Fruit fly (Drosophila melanogaster): Measurements from ENCODE around the gene SP1173.

Gene SP1173

dm6 chr3L:6703368-6703807 is at the start of gene SP1173:
SP1173 (minus strand) TSS chr3L:6703521.
- TF ChIP-seq pan (optimal IDR thresholded peaks at IDR 0.05) = no peak
- TF ChIP-seq CG8478 (optimal IDR thresholded peaks at IDR 0.05) = no peak
- TF ChIP-seq usp (GFP tag; optimal IDR thresholded peaks at IDR 0.05) = no peak
- TF ChIP-seq EcR (GFP tag; optimal IDR thresholded peaks at IDR 0.05) = no peak
- no peak for TF ChIP-seq Dll (optimal IDR thresholded peaks at IDR 0.05)
- no peak for TF ChIP-seq psq (optimal IDR thresholded peaks at IDR 0.05)

dm6 chr3L:6752278-6753096 is 49.2 kb upstream of the SP1173 start, which contains the start of the genes velo and Sbds:
velo (minus strand) TSS chr3L:6752752.
Sbds (plus strand) TSS chr3L:6752913.
- TF ChIP-seq CG8478 (optimal IDR thresholded peaks at IDR 0.05) = no peak
- peak; percentile 22 for TF ChIP-seq psq (optimal IDR thresholded peaks at IDR 0.05)

dm6 chr3L:6750835-6751234 is 47.5 kb upstream of the SP1173 start:
- no peak for TF ChIP-seq Dll (optimal IDR thresholded peaks at IDR 0.05)
- no peak for TF ChIP-seq usp (GFP tag; optimal IDR thresholded peaks at IDR 0.05)
- TF ChIP-seq pan (optimal IDR thresholded peaks at IDR 0.05) = no peak
- no peak for TF ChIP-seq CG8478 (optimal IDR thresholded peaks at IDR 0.05)
- no peak for TF ChIP-seq EcR (GFP tag; optimal IDR thresholded peaks at IDR 0.05)
- no peak for TF ChIP-seq psq (optimal IDR thresholded peaks at IDR 0.05)

dm6 chr3L:6747127-6747526 is 43.8 kb upstream of the SP1173 start:
- TF ChIP-seq usp (GFP tag; optimal IDR thresholded peaks at IDR 0.05) = no peak
- TF ChIP-seq EcR (GFP tag; optimal IDR thresholded peaks at IDR 0.05) = no peak
- TF ChIP-seq CG8478 (optimal IDR thresholded peaks at IDR 0.05) = no peak
- TF ChIP-seq psq (optimal IDR thresholded peaks at IDR 0.05) = no peak
- TF ChIP-seq Dll (optimal IDR thresholded peaks at IDR 0.05) = no peak
- no peak for TF ChIP-seq pan (optimal IDR thresholded peaks at IDR 0.05)

dm6 chr3L:6743346-6744165 is 40.2 kb upstream of the SP1173 start:
- TF ChIP-seq usp (GFP tag; optimal IDR thresholded peaks at IDR 0.05) = no peak
- TF ChIP-seq psq (optimal IDR thresholded peaks at IDR 0.05) = peak; percentile 47

- TF ChIP-seq pan (optimal IDR thresholded peaks at IDR 0.05) (no peak), usp (GFP tag; optimal IDR thresholded peaks at IDR 0.05) (no peak), Dll (optimal IDR thresholded peaks at IDR 0.05) (no peak), EcR (GFP tag; optimal IDR thresholded peaks at IDR 0.05) (no peak), CG8478 (optimal IDR thresholded peaks at IDR 0.05) (no peak), psq (optimal IDR thresholded peaks at IDR 0.05) (no peak)
Observed at dm6 chr3L:6742974-6743345, 39.6 kb upstream of the SP1173 start, which contains the start of gene dikar. dikar (minus strand) TSS chr3L:6743164.

- TF ChIP-seq CG8478 (optimal IDR thresholded peaks at IDR 0.05) = peak; percentile 97
- peak; percentile 49 for TF ChIP-seq Dll (optimal IDR thresholded peaks at IDR 0.05)
- TF ChIP-seq usp (GFP tag; optimal IDR thresholded peaks at IDR 0.05) = no peak
Observed at dm6 chr3L:6742110-6742718, 38.9 kb upstream of the SP1173 start.

dm6 chr3L:6731077-6731476 is 27.8 kb upstream of the SP1173 start:
- TF ChIP-seq EcR (GFP tag; optimal IDR thresholded peaks at IDR 0.05) (no peak), psq (optimal IDR thresholded peaks at IDR 0.05) (no peak), pan (optimal IDR thresholded peaks at IDR 0.05) (no peak), Dll (optimal IDR thresholded peaks at IDR 0.05) (no peak), usp (GFP tag; optimal IDR thresholded peaks at IDR 0.05) (no peak), CG8478 (optimal IDR thresholded peaks at IDR 0.05) (no peak)

- no peak for TF ChIP-seq EcR (GFP tag; optimal IDR thresholded peaks at IDR 0.05)
- TF ChIP-seq Dll (optimal IDR thresholded peaks at IDR 0.05) = no peak
- no peak for TF ChIP-seq usp (GFP tag; optimal IDR thresholded peaks at IDR 0.05)
- TF ChIP-seq CG8478 (optimal IDR thresholded peaks at IDR 0.05) = no peak
- TF ChIP-seq pan (optimal IDR thresholded peaks at IDR 0.05) = no peak
Observed at dm6 chr3L:6724511-6724910, 21.2 kb upstream of the SP1173 start.

- TF ChIP-seq Dll (optimal IDR thresholded peaks at IDR 0.05) = no peak
- no peak for TF ChIP-seq EcR (GFP tag; optimal IDR thresholded peaks at IDR 0.05)
- no peak for TF ChIP-seq usp (GFP tag; optimal IDR thresholded peaks at IDR 0.05)
- TF ChIP-seq psq (optimal IDR thresholded peaks at IDR 0.05) = no peak
- TF ChIP-seq pan (optimal IDR thresholded peaks at IDR 0.05) = no peak
- no peak for TF ChIP-seq CG8478 (optimal IDR thresholded peaks at IDR 0.05)
Observed at dm6 chr3L:6723338-6723737, 20.0 kb upstream of the SP1173 start.

dm6 chr3L:6719392-6719889 is 16.1 kb upstream of the SP1173 start, which contains the start of gene ple:
ple (minus strand) TSS chr3L:6719525.
- TF ChIP-seq usp (GFP tag; optimal IDR thresholded peaks at IDR 0.05) (no peak), EcR (GFP tag; optimal IDR thresholded peaks at IDR 0.05) (no peak), psq (optimal IDR thresholded peaks at IDR 0.05) (no peak), pan (optimal IDR thresholded peaks at IDR 0.05) (no peak), Dll (optimal IDR thresholded peaks at IDR 0.05) (no peak)
